ENCODE assay signal across 5 worm cellular contexts in the genomic region with DNA sequence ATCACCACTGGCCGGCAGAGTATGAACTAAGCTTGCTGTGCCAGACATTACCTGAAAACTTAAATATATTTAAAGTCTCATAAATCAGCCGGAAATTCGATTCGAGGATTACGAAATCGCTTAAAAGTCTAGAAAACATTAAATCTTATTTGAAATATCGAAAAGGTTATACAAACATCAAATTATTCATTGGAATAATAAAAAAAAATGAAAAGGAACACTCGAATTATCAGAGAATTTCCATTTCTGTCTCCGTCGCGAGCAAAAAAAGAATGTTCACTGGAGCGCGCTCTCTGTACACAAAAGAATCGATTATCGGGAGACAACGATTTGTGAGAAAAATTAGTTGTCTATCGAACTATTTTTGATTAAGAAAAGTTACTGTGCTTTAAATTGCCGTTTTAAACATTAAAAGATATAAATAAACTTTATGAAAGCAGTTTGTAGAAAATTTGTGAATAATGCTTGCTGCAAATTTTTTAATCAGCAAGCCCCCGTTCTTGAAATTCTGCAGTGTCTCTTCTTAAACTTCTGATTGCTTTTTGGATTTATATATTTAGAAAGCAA.
TF ChIP-seq lines count a peak whose summit lies in the region.

A gene (minus strand): TSS at position 51 of the 567 bp plus-strand sequence.

TF ChIP-seq in whole organism, L1 larva, 84 proteins besides CTCF, POLR2A, EP300 and RAD21 (continues in another document):
- peak; percentile 33 for TF ChIP-seq C04F5.9 (tag; optimal IDR thresholded peaks at IDR 0.05; lab: Kevin White, UChicago)
- peak; percentile 42 to 50 for TF ChIP-seq efl-1 (optimal IDR thresholded peaks at IDR 0.05; lab: Kevin White, UChicago)
- peak; percentile 22 to 36 for TF ChIP-seq efl-1 (GFP tag; optimal IDR thresholded peaks at IDR 0.05 in 1 of 2; lab: Kevin White, UChicago)
- peak; percentile 38 to 55 for TF ChIP-seq lin-35 (GFP tag; optimal IDR thresholded peaks at IDR 0.05; lab: Kevin White, UChicago)
- peak; percentile 69 for TF ChIP-seq nhr-47 (tag; optimal IDR thresholded peaks at IDR 0.05; lab: Kevin White, UChicago)
- TF ChIP-seq unc-98 (GFP tag; IDR thresholded peaks at IDR 0.05; lab: Robert Waterston, UW) = peak; percentile 92
- peak; percentile 15 for TF ChIP-seq lin-15B (tag; optimal IDR thresholded peaks at IDR 0.05; lab: Kevin White, UChicago)
- no peak for TF ChIP-seq hlh-17 (GFP tag; optimal IDR thresholded peaks at IDR 0.05; lab: Kevin White, UChicago; ENCODE audit: borderline replicate concordance)
- peak in 1 of 2 experiments; percentile 66 for TF ChIP-seq lsy-2 (tag; optimal IDR thresholded peaks at IDR 0.05; lab: Kevin White, UChicago)
- no peak for TF ChIP-seq zag-1 (tag; optimal IDR thresholded peaks at IDR 0.05; lab: Kevin White, UChicago)
- no peak for TF ChIP-seq unc-30 (tag; optimal IDR thresholded peaks at IDR 0.05; lab: Kevin White, UChicago)
- TF ChIP-seq nhr-71 (tag; optimal IDR thresholded peaks at IDR 0.05; lab: Kevin White, UChicago) = peak; percentile 74
- peak; percentile 39 for TF ChIP-seq fkh-4 (tag; optimal IDR thresholded peaks at IDR 0.05; lab: Kevin White, UChicago; ENCODE audit: borderline replicate concordance)
- peak; percentile 37 for TF ChIP-seq elt-2 (tag; optimal IDR thresholded peaks at IDR 0.05; lab: Kevin White, UChicago)
- TF ChIP-seq irx-1 (tag; optimal IDR thresholded peaks at IDR 0.05; lab: Kevin White, UChicago) = peak; percentile 20
- TF ChIP-seq snpc-4 (tag; optimal IDR thresholded peaks at IDR 0.05; lab: Kevin White, UChicago) = peak; percentile 20

TF ChIP-seq in whole organism, L3 larva, 47 proteins besides CTCF, POLR2A, EP300 and RAD21:
- TF ChIP-seq ZK546.5 (tag; optimal IDR thresholded peaks at IDR 0.05; lab: Kevin White, UChicago) (no peak), nfya-1 (tag; optimal IDR thresholded peaks at IDR 0.05; lab: Kevin White, UChicago; ENCODE audit: insufficient read depth) (peak; percentile 60), elt-2 (tag; optimal IDR thresholded peaks at IDR 0.05; lab: Kevin White, UChicago) (peak; percentile 47), fkh-10 (GFP tag; optimal IDR thresholded peaks at IDR 0.05; lab: Kevin White, UChicago) (peak; percentile 22), snpc-4 (tag; optimal IDR thresholded peaks at IDR 0.05; lab: Kevin White, UChicago) (peak; percentile 29), pha-4 (tag; optimal IDR thresholded peaks at IDR 0.05; lab: Kevin White, UChicago) (peak; percentile 72), lin-15B (tag; optimal IDR thresholded peaks at IDR 0.05; lab: Kevin White, UChicago) (peak; percentile 52), nhr-43 (tag; optimal IDR thresholded peaks at IDR 0.05; lab: Kevin White, UChicago; ENCODE audit: poor library complexity, severe bottlenecking) (no peak)

TF ChIP-seq in whole organism, early embryonic, 17 proteins besides CTCF, POLR2A, EP300 and RAD21:
- TF ChIP-seq ets-7 (tag; optimal IDR thresholded peaks at IDR 0.05; lab: Kevin White, UChicago) (peak; percentile 48), B0310.2 (tag; optimal IDR thresholded peaks at IDR 0.05; lab: Kevin White, UChicago) (peak; percentile 21), ama-1 (optimal IDR thresholded peaks at IDR 0.05; lab: Kevin White, UChicago) (no peak), scrt-1 (GFP tag; IDR thresholded peaks at IDR 0.05; lab: Robert Waterston, UW) (no peak), tbx-11 (GFP tag; IDR thresholded peaks at IDR 0.05; lab: Robert Waterston, UW) (no peak), tbx-37 (GFP tag; conservative IDR thresholded peaks at IDR 0.05; lab: Robert Waterston, UW) (0 out of 2 replicates have a peak, but pooled peaks have one; percentile 26), hmg-4 (GFP tag; optimal IDR thresholded peaks at IDR 0.05; lab: Kevin White, UChicago) (no peak), hnd-1 (tag; optimal IDR thresholded peaks at IDR 0.05; lab: Kevin White, UChicago) (peak; percentile 40), flt-1 (GFP tag; IDR thresholded peaks at IDR 0.05; lab: Robert Waterston, UW) (no peak), aly-1 (tag; optimal IDR thresholded peaks at IDR 0.05; lab: Kevin White, UChicago) (no peak), F13C5.2 (tag; optimal IDR thresholded peaks at IDR 0.05; lab: Kevin White, UChicago) (peak; percentile 26), hmbx-1 (tag; optimal IDR thresholded peaks at IDR 0.05; lab: Kevin White, UChicago) (no peak), tra-4 (tag; optimal IDR thresholded peaks at IDR 0.05; lab: Kevin White, UChicago) (peak; percentile 14), ceh-13 (GFP tag; optimal IDR thresholded peaks at IDR 0.05; lab: Kevin White, UChicago) (peak; percentile 36), pes-1 (GFP tag; IDR thresholded peaks at IDR 0.05; lab: Robert Waterston, UW) (no peak), sea-1 (GFP tag; conservative IDR thresholded peaks at IDR 0.05; lab: Robert Waterston, UW) (no peak), ceh-36 (tag; optimal IDR thresholded peaks at IDR 0.05; lab: Kevin White, UChicago) (no peak)

TF ChIP-seq in whole organism, midembryonic, 9 proteins besides CTCF, POLR2A, EP300 and RAD21:
- TF ChIP-seq flt-1 (GFP tag; IDR thresholded peaks at IDR 0.05; lab: Robert Waterston, UW) = no peak
- no peak for TF ChIP-seq ref-1 (GFP tag; conservative IDR thresholded peaks at IDR 0.05; lab: Robert Waterston, UW)
- 0 out of 2 replicates have a peak, but pooled peaks have one; percentile 14 for TF ChIP-seq klf-2 (GFP tag; conservative IDR thresholded peaks at IDR 0.05; lab: Robert Waterston, UW)
- TF ChIP-seq tab-1 (GFP tag; IDR thresholded peaks at IDR 0.05; lab: Robert Waterston, UW) = no peak
- TF ChIP-seq med-1 (GFP tag; optimal IDR thresholded peaks at IDR 0.05; lab: Kevin White, UChicago; ENCODE audit: insufficient read depth) = no peak
- peak; percentile 83 for TF ChIP-seq cog-1 (tag; optimal IDR thresholded peaks at IDR 0.05; lab: Kevin White, UChicago)
- TF ChIP-seq T22C8.4 (GFP tag; IDR thresholded peaks at IDR 0.05; lab: Robert Waterston, UW) = no peak
- no peak for TF ChIP-seq ztf-29 (GFP tag; IDR thresholded peaks at IDR 0.05; lab: Robert Waterston, UW)
- TF ChIP-seq ztf-23 (GFP tag; IDR thresholded peaks at IDR 0.05; lab: Robert Waterston, UW) = peak; percentile 79; the same call in 1 of the 2 replicates
TF ChIP-seq in whole organism, midembryonic: peak in this region for 3.

TF ChIP-seq in whole organism, young adult, 124 proteins besides CTCF, POLR2A, EP300 and RAD21:
- TF ChIP-seq ceh-27 (GFP tag; optimal IDR thresholded peaks at IDR 0.05; lab: Kevin White, UChicago) = peak; percentile 33
- no peak for TF ChIP-seq tlf-1 (GFP tag; optimal IDR thresholded peaks at IDR 0.05; lab: Kevin White, UChicago)
- peak; percentile 18 for TF ChIP-seq K12H6.12 (tag; optimal IDR thresholded peaks at IDR 0.05; lab: Kevin White, UChicago)
- peak; percentile 91 for TF ChIP-seq ceh-100 (GFP tag; IDR thresholded peaks at IDR 0.05; lab: Robert Waterston, UW)
- TF ChIP-seq attf-5 (GFP tag; optimal IDR thresholded peaks at IDR 0.05; lab: Kevin White, UChicago) = peak; percentile 1
- TF ChIP-seq pbrm-1 (GFP tag; IDR thresholded peaks at IDR 0.05; lab: Robert Waterston, UW) = no peak
- TF ChIP-seq nhr-179 (tag; optimal IDR thresholded peaks at IDR 0.05; lab: Kevin White, UChicago) = no peak
- TF ChIP-seq rec-8 (tag; optimal IDR thresholded peaks at IDR 0.05; lab: Kevin White, UChicago) = no peak
- no peak for TF ChIP-seq aptf-3 (GFP tag; IDR thresholded peaks at IDR 0.05; lab: Robert Waterston, UW)
- TF ChIP-seq akir-1 (GFP tag; optimal IDR thresholded peaks at IDR 0.05; lab: Kevin White, UChicago) = peak; percentile 15
- no peak for TF ChIP-seq cebp-1 (GFP tag; IDR thresholded peaks at IDR 0.05; lab: Robert Waterston, UW)
- TF ChIP-seq cebp-1 (tag; optimal IDR thresholded peaks at IDR 0.05; lab: Kevin White, UChicago) = peak; percentile 9
- TF ChIP-seq snpc-4 (GFP tag; optimal IDR thresholded peaks at IDR 0.05; lab: Kevin White, UChicago) = no peak
- peak in 2 of 4 experiments; percentile 5 to 49 for TF ChIP-seq snpc-4 (tag; optimal IDR thresholded peaks at IDR 0.05; lab: Kevin White, UChicago)
- TF ChIP-seq hmg-1.2 (GFP tag; IDR thresholded peaks at IDR 0.05; lab: Robert Waterston, UW) = peak; percentile 17; the same call in 1 of the 2 replicates
- no peak for TF ChIP-seq ztf-25 (GFP tag; IDR thresholded peaks at IDR 0.05; lab: Robert Waterston, UW)
- TF ChIP-seq unc-130 (GFP tag; optimal IDR thresholded peaks at IDR 0.05; lab: Kevin White, UChicago) = peak; percentile 48
